Fruit fly (Drosophila melanogaster) whole organism, wandering third instar larva: ENCODE measurements around the gene CG1910.

Experiments
- CG32264 ChIP-seq: fragments of 200-800 bp; sonication (Bioruptor generic); optimal IDR thresholded peaks from 2 replicates; lab custom pipeline; 2016; ENCODE audit warnings: missing biosample characterization, missing genetic modification characterization
- CG9705 ChIP-seq: fragments of 200-800 bp; sonication (Bioruptor generic); optimal IDR thresholded peaks from 2 replicates; lab custom pipeline; 2018; ENCODE audit warnings: missing biosample characterization, mild to moderate bottlenecking, missing genetic modification characterization
- CrebA ChIP-seq: fragments of 200-800 bp; sonication (Bioruptor generic); optimal IDR thresholded peaks from 2 replicates; lab custom pipeline; 2016; ENCODE audit warnings: missing biosample characterization, mild to moderate bottlenecking, missing genetic modification characterization, borderline replicate concordance
- Dfd ChIP-seq: fragments of >200 bp; optimal IDR thresholded peaks from 2 replicates; lab custom pipeline; 2017; ENCODE audit warnings: missing biosample characterization, missing genetic modification characterization
- Dif ChIP-seq: fragments of 200-275, 200-300 bp; sonication (Bioruptor generic); optimal IDR thresholded peaks from 2 replicates; lab custom pipeline; 2018; ENCODE audit warnings: missing biosample characterization, missing genetic modification characterization; ENCODE audit not compliant: partially characterized antibody
- GATAd ChIP-seq: sonication (Bioruptor generic); optimal IDR thresholded peaks from 2 replicates; lab custom pipeline; 2016; ENCODE audit warnings: missing biosample characterization, missing genetic modification characterization
- HLH106 ChIP-seq: fragments of 200-800 bp; optimal IDR thresholded peaks from 3 replicates; lab custom pipeline; 2019; ENCODE audit warnings: missing biosample characterization, mild to moderate bottlenecking, missing genetic modification characterization, moderate library complexity
- Hnf4 ChIP-seq: fragments of 200-800 bp; sonication (Bioruptor generic); optimal IDR thresholded peaks from 2 replicates; lab custom pipeline; 2016; ENCODE audit warnings: missing biosample characterization, mild to moderate bottlenecking, missing genetic modification characterization
- Hr78 ChIP-seq: fragments of >200 bp; optimal IDR thresholded peaks from 2 replicates; lab custom pipeline; 2017; ENCODE audit warnings: missing biosample characterization, missing genetic modification characterization
- Jra ChIP-seq: sonication (Bioruptor generic); optimal IDR thresholded peaks from 2 replicates; lab custom pipeline; 2016; ENCODE audit warnings: missing biosample characterization, missing genetic modification characterization
- Mio ChIP-seq: sonication (Bioruptor generic); optimal IDR thresholded peaks from 2 replicates; lab custom pipeline; 2016; ENCODE audit warnings: missing biosample characterization, missing genetic modification characterization
- Myc ChIP-seq: fragments of >200 bp; optimal IDR thresholded peaks from 2 replicates; lab custom pipeline; 2017
- N ChIP-seq: fragments of >200 bp; optimal IDR thresholded peaks from 2 replicates; lab custom pipeline; 2018; ENCODE audit warnings: missing biosample characterization, missing external identifiers, missing genetic modification characterization
- Rel ChIP-seq, 2 experiments: fragments of 200-800 bp; sonication (Bioruptor generic) in 1 of 2; optimal IDR thresholded peaks; 2 replicates in 1 of 2; 3 replicates in 1 of 2; lab custom pipeline; 2016 to 2019; ENCODE audit warnings: mild to moderate bottlenecking in 2 of 2, missing biosample characterization in 2 of 2, missing genetic modification characterization in 2 of 2, moderate library complexity in 1 of 2
- Sp1 ChIP-seq: fragments of 200-800 bp; sonication (Bioruptor generic); optimal IDR thresholded peaks from 3 replicates; lab custom pipeline; 2019; ENCODE audit warnings: missing biosample characterization, mild to moderate bottlenecking, missing genetic modification characterization, moderate library complexity
- Vsx2 ChIP-seq: fragments of 200-300, 225-300 bp; sonication (Bioruptor generic); optimal IDR thresholded peaks from 2 replicates; lab custom pipeline; 2018; ENCODE audit warnings: missing biosample characterization, missing genetic modification characterization; ENCODE audit not compliant: partially characterized antibody
- br ChIP-seq: fragments of 200-800 bp; sonication (Bioruptor generic); optimal IDR thresholded peaks from 2 replicates; lab custom pipeline; 2016; ENCODE audit warnings: missing biosample characterization, missing genetic modification characterization
- brk ChIP-seq: fragments of 200-800 bp; sonication (Bioruptor generic); optimal IDR thresholded peaks from 2 replicates; lab custom pipeline; 2016; ENCODE audit warnings: missing biosample characterization, mild to moderate bottlenecking, missing genetic modification characterization
- dl ChIP-seq, 2 experiments: fragments of 175-275, 200-275 bp in 1 of 2; fragments of 200-275 bp in 1 of 2; sonication (Bioruptor generic); optimal IDR thresholded peaks; lab custom pipeline; 2018; ENCODE audit warnings: mild to moderate bottlenecking in 2 of 2, missing biosample characterization in 2 of 2, missing genetic modification characterization in 2 of 2, moderate library complexity in 2 of 2; ENCODE audit not compliant: partially characterized antibody in 2 of 2, insufficient read depth in 1 of 2
- dmrt93B ChIP-seq: fragments of 200-800 bp; sonication (Bioruptor generic); optimal IDR thresholded peaks from 2 replicates; lab custom pipeline; 2018; ENCODE audit warnings: missing biosample characterization, mild to moderate bottlenecking, missing genetic modification characterization
- dsf ChIP-seq: sonication (Bioruptor generic); optimal IDR thresholded peaks from 2 replicates; lab custom pipeline; 2016; ENCODE audit warnings: missing biosample characterization, missing genetic modification characterization, borderline replicate concordance
- ey ChIP-seq: fragments of 200-800 bp; sonication (Bioruptor generic); optimal IDR thresholded peaks from 2 replicates; lab custom pipeline; 2016; ENCODE audit warnings: missing biosample characterization, missing genetic modification characterization
- foxo ChIP-seq, 2 experiments: fragments of 200-800 bp; sonication (Bioruptor generic); optimal IDR thresholded peaks; 2 replicates in 1 of 2; 3 replicates in 1 of 2; lab custom pipeline; 2016 to 2017; ENCODE audit warnings: missing biosample characterization in 2 of 2, missing genetic modification characterization in 2 of 2
- fru ChIP-seq: fragments of 200-800 bp; sonication (Bioruptor generic); optimal IDR thresholded peaks from 3 replicates; lab custom pipeline; 2016; ENCODE audit warnings: missing biosample characterization, mild to moderate bottlenecking, missing genetic modification characterization
- h ChIP-seq: fragments of 200-800 bp; sonication (Bioruptor generic); optimal IDR thresholded peaks from 3 replicates; lab custom pipeline; 2016; ENCODE audit warnings: missing biosample characterization, mild to moderate bottlenecking, missing genetic modification characterization
- jim ChIP-seq: fragments of 175-275, 200-325 bp; sonication (Bioruptor generic); optimal IDR thresholded peaks from 2 replicates; lab custom pipeline; 2016; ENCODE audit warnings: missing biosample characterization, mild to moderate bottlenecking, missing genetic modification characterization
- lola ChIP-seq: fragments of >200 bp; optimal IDR thresholded peaks from 2 replicates; lab custom pipeline; 2017; ENCODE audit warnings: missing biosample characterization, missing genetic modification characterization
- pan ChIP-seq: fragments of >200 bp; optimal IDR thresholded peaks from 2 replicates; lab custom pipeline; 2017
- rgr ChIP-seq: fragments of 200-800 bp; sonication (Bioruptor generic); optimal IDR thresholded peaks from 3 replicates; lab custom pipeline; 2016; ENCODE audit warnings: missing biosample characterization, mild to moderate bottlenecking, missing genetic modification characterization
- sage ChIP-seq: fragments of 200-800 bp; sonication (Bioruptor generic); optimal IDR thresholded peaks from 2 replicates; lab custom pipeline; 2016; ENCODE audit warnings: missing biosample characterization, mild to moderate bottlenecking, missing genetic modification characterization
- sv ChIP-seq: fragments of 200-800 bp; sonication (Bioruptor generic); optimal IDR thresholded peaks from 3 replicates; lab custom pipeline; 2016; ENCODE audit warnings: missing biosample characterization, missing genetic modification characterization
- tai ChIP-seq: sonication (Bioruptor generic); optimal IDR thresholded peaks from 2 replicates; lab custom pipeline; 2016; ENCODE audit warnings: missing biosample characterization, missing genetic modification characterization
- usp ChIP-seq: fragments of >200 bp; optimal IDR thresholded peaks from 2 replicates; lab custom pipeline; 2017; ENCODE audit warnings: missing biosample characterization, missing genetic modification characterization
- woc ChIP-seq: sonication (Bioruptor generic); optimal IDR thresholded peaks from 2 replicates; lab custom pipeline; 2016; ENCODE audit warnings: missing biosample characterization, mild to moderate bottlenecking, missing genetic modification characterization

The CG1910 gene

dm6 chr3R:31706895-31707238, 40.6 kb upstream of the CG1910 start:
- TF ChIP-seq Vsx2 (no peak), dmrt93B (no peak), tai (no peak), Hr78 (GFP tag; lab: Kevin White, UChicago) (no peak), Jra (GFP tag; lab: Kevin White, UChicago) (no peak), brk (GFP tag; lab: Kevin White, UChicago) (no peak), foxo (GFP tag; optimal IDR thresholded peaks at IDR 0.05; lab: Kevin White, UChicago) (no peak), Myc (no peak), dsf (no peak), Dif (GFP tag; lab: Kevin White, UChicago) (no peak), HLH106 (no peak), Sp1 (no peak), Hnf4 (GFP tag; lab: Kevin White, UChicago) (no peak)

dm6 chr3R:31708240-31708639, 39.2 kb upstream of the CG1910 start, which contains the start of gene CG42693:
CG42693 (minus strand) TSS chr3R:31708340.
- TF ChIP-seq dsf (no peak), sv (no peak), Vsx2 (no peak), dmrt93B (no peak), usp (GFP tag; lab: Kevin White, UChicago) (no peak), CrebA (GFP tag; lab: Kevin White, UChicago) (no peak), jim (GFP tag; lab: Kevin White, UChicago) (no peak), dl (GFP tag; optimal IDR thresholded peaks at IDR 0.05; lab: Kevin White, UChicago; ENCODE audit: insufficient read depth in 1 of 2, partially characterized antibody in 2 of 2) (no peak), Myc (no peak), lola (GFP tag; lab: Kevin White, UChicago) (no peak)

dm6 chr3R:31709142-31709541, 38.3 kb upstream of the CG1910 start:
- TF ChIP-seq foxo (GFP tag; optimal IDR thresholded peaks at IDR 0.05; lab: Kevin White, UChicago) (peak in 1 of 2 experiments; percentile 49), sage (GFP tag; lab: Kevin White, UChicago) (no peak), rgr (GFP tag; lab: Kevin White, UChicago) (peak; percentile 39), fru (GFP tag; lab: Kevin White, UChicago) (peak; percentile 22), Hnf4 (GFP tag; lab: Kevin White, UChicago) (no peak), pan (lab: Kevin White, UChicago) (no peak), Sp1 (peak; percentile 0), HLH106 (peak; percentile 40), h (GFP tag; lab: Kevin White, UChicago) (peak; percentile 54), Mio (GFP tag; lab: Kevin White, UChicago) (no peak), Vsx2 (no peak), ey (peak; percentile 35)
- TF ChIP-seq, all 38 proteins: peak for 7

- TF ChIP-seq Hr78 (GFP tag; lab: Kevin White, UChicago) (no peak), dl (GFP tag; optimal IDR thresholded peaks at IDR 0.05; lab: Kevin White, UChicago; ENCODE audit: insufficient read depth in 1 of 2, partially characterized antibody in 2 of 2) (no peak), Dfd (GFP tag; lab: Kevin White, UChicago) (no peak), br (no peak), dmrt93B (no peak), CG9705 (no peak), Rel (GFP tag; optimal IDR thresholded peaks at IDR 0.05; lab: Kevin White, UChicago) (no peak), Rel (tag; optimal IDR thresholded peaks at IDR 0.05; lab: Kevin White, UChicago) (no peak), Sp1 (no peak), Vsx2 (no peak), lola (GFP tag; lab: Kevin White, UChicago) (no peak)
These were observed 37.7 kb upstream of the CG1910 start for dm6 chr3R:31709769-31710168.

- TF ChIP-seq CrebA (GFP tag; lab: Kevin White, UChicago) (no peak), Hnf4 (GFP tag; lab: Kevin White, UChicago) (no peak), tai (no peak), woc (no peak), rgr (GFP tag; lab: Kevin White, UChicago) (no peak), h (GFP tag; lab: Kevin White, UChicago) (no peak), CG32264 (no peak), GATAd (no peak), Myc (no peak), Jra (GFP tag; lab: Kevin White, UChicago) (no peak), N (no peak)
These were observed 36.0 kb upstream of the CG1910 start for dm6 chr3R:31711270-31712029.
